Fruit fly (Drosophila melanogaster) Kc167 (cell line): ENCODE results near the gene CG13384.

Experiments
- Myc ChIP-seq: fragments of >200 bp; optimal IDR thresholded peaks from 2 replicates; lab custom pipeline; 2017; ENCODE audit warnings: missing external identifiers
- Sin3A ChIP-seq: fragments of >200 bp; optimal IDR thresholded peaks from 2 replicates; lab custom pipeline; 2018; ENCODE audit warnings: missing external identifiers
- h ChIP-seq: fragments of >200 bp; optimal IDR thresholded peaks from 3 replicates; lab custom pipeline; 2018; ENCODE audit warnings: missing external identifiers
- insv ChIP-seq: fragments of >200 bp; optimal IDR thresholded peaks from 3 replicates; lab custom pipeline; 2018; ENCODE audit warnings: missing external identifiers
- psq ChIP-seq: fragments of >200 bp; optimal IDR thresholded peaks from 2 replicates; lab custom pipeline; 2017; ENCODE audit warnings: missing external identifiers
- ttk ChIP-seq: sonication (Bioruptor generic); optimal IDR thresholded peaks from 2 replicates; lab custom pipeline; 2017; ENCODE audit warnings: missing external identifiers

dm6 chr2L:8423047-8423446 is 38.8 kb downstream of the CG13384 start:
- TF ChIP-seq psq: no peak
- no peak for TF ChIP-seq h (lab: Kevin White, UChicago)
- no peak for TF ChIP-seq insv (lab: Kevin White, UChicago)
- no peak for TF ChIP-seq Myc (lab: Kevin White, UChicago)
- no peak for TF ChIP-seq Sin3A (lab: Kevin White, UChicago)
- TF ChIP-seq ttk (lab: Kevin White, UChicago): no peak
